Worm (Caenorhabditis elegans): ENCODE data around the gene F54F2.14.

DNA sequence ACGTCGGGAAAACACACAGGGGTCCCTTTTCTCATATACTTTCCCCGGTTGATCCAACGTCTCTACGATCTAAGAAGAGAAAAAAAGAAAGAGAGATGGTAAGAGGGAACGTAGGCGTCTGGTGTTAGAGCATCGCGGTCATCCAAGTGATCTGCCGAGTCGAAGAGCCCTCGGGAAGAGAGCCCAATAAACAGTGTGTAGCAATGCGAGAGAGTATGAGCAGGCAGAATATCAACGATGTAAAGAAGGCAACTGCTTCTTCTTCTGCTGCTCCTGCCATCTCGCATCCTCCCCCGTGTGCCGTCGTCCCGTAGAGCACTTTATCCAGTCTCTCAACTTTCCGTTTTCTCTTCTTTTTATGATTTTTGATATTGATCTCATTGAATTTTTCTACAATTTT is 24.4 kb downstream of the F54F2.14 start:
- TF ChIP-seq dao-5 (tag; optimal IDR thresholded peaks at IDR 0.05): no peak
- no peak for TF ChIP-seq him-1 (tag; optimal IDR thresholded peaks at IDR 0.05)
- no peak for TF ChIP-seq W03F9.2 (tag; optimal IDR thresholded peaks at IDR 0.05)
